Fruit fly (Drosophila melanogaster): ENCODE results near the gene CG13409.

DNA sequence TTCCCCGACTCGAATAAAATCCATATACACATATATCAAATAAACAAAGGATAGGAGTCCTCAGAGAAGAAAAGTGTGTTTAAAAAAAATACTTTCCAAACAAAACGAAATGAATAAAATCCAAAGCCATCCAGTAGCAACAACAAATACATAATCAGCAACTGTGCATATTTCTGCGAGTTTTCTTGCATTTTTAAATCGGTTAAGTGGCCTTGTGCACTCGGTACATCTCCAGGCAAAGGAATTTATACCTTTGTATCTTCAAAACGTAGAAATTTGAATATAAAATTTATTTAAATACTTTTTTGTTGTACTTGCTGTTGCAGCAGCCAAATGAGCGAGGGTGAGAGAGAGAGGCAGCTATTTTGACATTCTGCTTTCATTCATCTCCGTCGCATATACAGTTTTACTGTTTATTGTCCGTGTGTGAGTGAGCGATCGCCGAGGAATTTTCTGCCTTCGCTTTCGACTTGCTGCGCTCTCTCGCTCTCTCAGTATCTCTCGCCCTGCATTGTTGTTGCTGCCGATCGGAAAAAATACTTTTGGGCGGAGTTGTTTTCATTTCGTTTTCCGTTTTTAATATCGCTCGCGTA is 10.7 kb upstream of the CG13409 start:
- TF ChIP-seq CTCF (optimal IDR thresholded peaks at IDR 0.05): no peak
- no peak for TF ChIP-seq CG8478 (optimal IDR thresholded peaks at IDR 0.05)

Data from S2 (cell line).